Comparison of ENCODE assay signal across 6 fruit fly cellular contexts in the genomic region with DNA sequence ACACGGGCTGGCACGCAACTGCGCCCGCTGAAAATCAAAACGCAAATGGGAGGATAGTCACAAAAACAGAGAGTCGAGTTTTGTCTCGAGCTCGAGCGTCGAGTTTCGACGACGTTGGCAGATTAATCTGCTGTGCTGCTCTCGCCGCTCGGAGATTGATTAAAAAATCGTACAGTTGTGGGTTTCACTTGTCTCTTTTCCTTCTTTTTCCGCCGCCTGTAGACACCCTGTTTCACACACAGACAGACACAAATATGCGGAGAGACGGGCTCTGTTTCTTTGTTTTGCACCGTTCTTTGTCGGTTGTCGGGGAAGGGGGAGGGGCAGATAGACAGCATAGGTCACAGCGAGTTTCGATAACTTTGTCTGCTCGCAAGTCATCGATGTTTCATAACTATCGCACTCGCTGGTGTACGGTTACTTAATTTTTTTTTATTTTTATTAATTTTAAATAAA.
TF ChIP-seq lines count a peak whose summit lies in the region.

A gene (minus strand): TSS at position 51 of the 456 bp plus-strand sequence.

- TF ChIP-seq CTCF in whole organism, embryonic (GFP tag; optimal IDR thresholded peaks at IDR 0.05; lab: Kevin White, UChicago) = no peak

TF ChIP-seq in whole organism, 6 proteins besides CTCF, POLR2A, EP300 and RAD21:
- TF ChIP-seq psq (optimal IDR thresholded peaks at IDR 0.05; lab: Kevin White, UChicago) (no peak), Dll (optimal IDR thresholded peaks at IDR 0.05; lab: Kevin White, UChicago) (peak; percentile 39), pan (optimal IDR thresholded peaks at IDR 0.05; lab: Kevin White, UChicago) (no peak)

TF ChIP-seq in whole organism, adult, 20 proteins besides CTCF, POLR2A, EP300 and RAD21 (continues in another document):
- TF ChIP-seq ovo (GFP tag; optimal IDR thresholded peaks at IDR 0.05; lab: Kevin White, UChicago) (peak; percentile 6), Clk (GFP tag; optimal IDR thresholded peaks at IDR 0.05; lab: Kevin White, UChicago) (no peak), Hr96 (GFP tag; optimal IDR thresholded peaks at IDR 0.05; lab: Kevin White, UChicago) (no peak), Mnt (GFP tag; optimal IDR thresholded peaks at IDR 0.05; lab: Kevin White, UChicago) (peak; percentile 16), CG11617 (GFP tag; optimal IDR thresholded peaks at IDR 0.05; lab: Kevin White, UChicago) (peak; percentile 27), cnc (optimal IDR thresholded peaks at IDR 0.05; lab: Kevin White, UChicago) (no peak), bab1 (GFP tag; optimal IDR thresholded peaks at IDR 0.05; lab: Kevin White, UChicago) (peak; percentile 76), kay (GFP tag; lab: Kevin White, UChicago; ENCODE audit: borderline replicate concordance) (no peak), CG7045 (GFP tag; optimal IDR thresholded peaks at IDR 0.05; lab: Kevin White, UChicago) (no peak), CG5204 (GFP tag; optimal IDR thresholded peaks at IDR 0.05; lab: Kevin White, UChicago) (no peak), CG1620 (GFP tag; optimal IDR thresholded peaks at IDR 0.05; lab: Kevin White, UChicago) (no peak), pad (GFP tag; optimal IDR thresholded peaks at IDR 0.05; lab: Kevin White, UChicago) (peak; percentile 91), cic (GFP tag; optimal IDR thresholded peaks at IDR 0.05; lab: Kevin White, UChicago) (no peak), toe (GFP tag; optimal IDR thresholded peaks at IDR 0.05; lab: Kevin White, UChicago) (no peak), CG12768 (GFP tag; optimal IDR thresholded peaks at IDR 0.05; lab: Kevin White, UChicago) (no peak), CG14711 (tag; optimal IDR thresholded peaks at IDR 0.05; lab: Kevin White, UChicago) (peak; percentile 6), CG7101 (tag; optimal IDR thresholded peaks at IDR 0.05; lab: Kevin White, UChicago) (no peak)

TF ChIP-seq in whole organism, embryonic, 481 proteins besides CTCF, POLR2A, EP300 and RAD21 (continues in another document):
- no peak for TF ChIP-seq CG4707 (GFP tag; optimal IDR thresholded peaks at IDR 0.05; lab: Kevin White, UChicago)
- TF ChIP-seq CG13775 (GFP tag; optimal IDR thresholded peaks at IDR 0.05; lab: Kevin White, UChicago) = peak; percentile 11
- TF ChIP-seq kni (GFP tag; optimal IDR thresholded peaks at IDR 0.05; lab: Kevin White, UChicago) = peak; percentile 52
- peak; percentile 40; the same call in 1 of the 2 replicates for TF ChIP-seq MBD-R2 (GFP tag; IDR thresholded peaks at IDR 0.05; lab: Robert Waterston, UW)
- peak; percentile 55; the same call in 1 of the 3 replicates for TF ChIP-seq zen2 (GFP tag; IDR thresholded peaks at IDR 0.05; lab: Robert Waterston, UW; ENCODE audit: partially characterized antibody)
- TF ChIP-seq Drgx (GFP tag; IDR thresholded peaks at IDR 0.05; lab: Robert Waterston, UW) = peak; percentile 79
- TF ChIP-seq Xbp1 (GFP tag; optimal IDR thresholded peaks at IDR 0.05; lab: Kevin White, UChicago) = peak; percentile 8
- TF ChIP-seq psq (GFP tag; optimal IDR thresholded peaks at IDR 0.05; lab: Kevin White, UChicago) = peak; percentile 17
- TF ChIP-seq Med (GFP tag; lab: Kevin White, UChicago) = peak; percentile 87
- TF ChIP-seq sens (GFP tag; lab: Kevin White, UChicago) = peak; percentile 84
- TF ChIP-seq CG7928 (GFP tag; optimal IDR thresholded peaks at IDR 0.05; lab: Kevin White, UChicago) = no peak
- TF ChIP-seq CG8388 (GFP tag; optimal IDR thresholded peaks at IDR 0.05; lab: Kevin White, UChicago) = no peak
- TF ChIP-seq Trl (optimal IDR thresholded peaks at IDR 0.05; lab: Kevin White, UChicago) = peak; percentile 26 to 52
- TF ChIP-seq Trl (GFP tag; optimal IDR thresholded peaks at IDR 0.05; lab: Kevin White, UChicago) = no peak
- TF ChIP-seq HmgZ (tag; optimal IDR thresholded peaks at IDR 0.05; lab: Kevin White, UChicago) = peak; percentile 12
- TF ChIP-seq Side (GFP tag; optimal IDR thresholded peaks at IDR 0.05; lab: Kevin White, UChicago) = peak; percentile 9
- TF ChIP-seq hth (optimal IDR thresholded peaks at IDR 0.05; lab: Kevin White, UChicago) = no peak

TF ChIP-seq in whole organism, prepupa, 60 proteins besides CTCF, POLR2A, EP300 and RAD21 (continues in another document):
- no peak for TF ChIP-seq CG3919 (GFP tag; optimal IDR thresholded peaks at IDR 0.05; lab: Kevin White, UChicago)
- no peak for TF ChIP-seq net (GFP tag; optimal IDR thresholded peaks at IDR 0.05; lab: Kevin White, UChicago)
- no peak for TF ChIP-seq acj6 (GFP tag; optimal IDR thresholded peaks at IDR 0.05; lab: Kevin White, UChicago)
- peak; percentile 64 for TF ChIP-seq CG3032 (tag; optimal IDR thresholded peaks at IDR 0.05; lab: Kevin White, UChicago)
- peak; percentile 8 for TF ChIP-seq CG11762 (GFP tag; optimal IDR thresholded peaks at IDR 0.05; lab: Kevin White, UChicago; ENCODE audit: insufficient read depth)
- TF ChIP-seq CG31627 (GFP tag; optimal IDR thresholded peaks at IDR 0.05; lab: Kevin White, UChicago) = no peak
- no peak for TF ChIP-seq Hr4 (GFP tag; optimal IDR thresholded peaks at IDR 0.05; lab: Kevin White, UChicago)
- TF ChIP-seq OdsH (GFP tag; optimal IDR thresholded peaks at IDR 0.05; lab: Kevin White, UChicago) = no peak
- peak; percentile 83 for TF ChIP-seq CG6808 (GFP tag; optimal IDR thresholded peaks at IDR 0.05; lab: Kevin White, UChicago)
- no peak for TF ChIP-seq CG6854 (GFP tag; optimal IDR thresholded peaks at IDR 0.05; lab: Kevin White, UChicago)
- peak; percentile 32 for TF ChIP-seq fd59A (GFP tag; optimal IDR thresholded peaks at IDR 0.05; lab: Kevin White, UChicago)
- peak; percentile 29 for TF ChIP-seq topi (GFP tag; optimal IDR thresholded peaks at IDR 0.05; lab: Kevin White, UChicago)
- TF ChIP-seq Hr38 (GFP tag; optimal IDR thresholded peaks at IDR 0.05; lab: Kevin White, UChicago) = no peak
- TF ChIP-seq CG32006 (GFP tag; optimal IDR thresholded peaks at IDR 0.05; lab: Kevin White, UChicago) = no peak
- peak; percentile 16 for TF ChIP-seq CG34406 (GFP tag; optimal IDR thresholded peaks at IDR 0.05; lab: Kevin White, UChicago)
- peak; percentile 87 for TF ChIP-seq dsx (GFP tag; optimal IDR thresholded peaks at IDR 0.05; lab: Kevin White, UChicago; ENCODE audit: poor library complexity, severe bottlenecking)
- TF ChIP-seq svp (GFP tag; lab: Kevin White, UChicago) = peak; percentile 99
- TF ChIP-seq CG10631 (GFP tag; optimal IDR thresholded peaks at IDR 0.05; lab: Kevin White, UChicago) = no peak

TF ChIP-seq in whole organism, pupa, 21 proteins besides CTCF, POLR2A, EP300 and RAD21 (continues in another document):
- TF ChIP-seq CG9948 (tag; optimal IDR thresholded peaks at IDR 0.05; lab: Kevin White, UChicago) (peak; percentile 38), Snoo (tag; optimal IDR thresholded peaks at IDR 0.05; lab: Kevin White, UChicago) (peak; percentile 48), D1 (tag; optimal IDR thresholded peaks at IDR 0.05; lab: Kevin White, UChicago) (no peak), CG8159 (tag; optimal IDR thresholded peaks at IDR 0.05; lab: Kevin White, UChicago) (peak; percentile 67), CG10348 (GFP tag; IDR thresholded peaks at IDR 0.05; lab: Robert Waterston, UW) (no peak), Pif1A (GFP tag; optimal IDR thresholded peaks at IDR 0.05; lab: Kevin White, UChicago) (peak; percentile 81), CG4496 (GFP tag; IDR thresholded peaks at IDR 0.05; lab: Robert Waterston, UW) (peak; percentile 92), CG15710 (tag; optimal IDR thresholded peaks at IDR 0.05; lab: Kevin White, UChicago) (peak; percentile 73), rn (GFP tag; IDR thresholded peaks at IDR 0.05; lab: Robert Waterston, UW) (peak; percentile 42; the same call in 1 of the 2 replicates), CG12605 (GFP tag; IDR thresholded peaks at IDR 0.05; lab: Robert Waterston, UW) (peak; percentile 78), EcR (GFP tag; optimal IDR thresholded peaks at IDR 0.05; lab: Kevin White, UChicago) (peak; percentile 85), CG8301 (tag; optimal IDR thresholded peaks at IDR 0.05; lab: Kevin White, UChicago) (no peak), CG13204 (GFP tag; optimal IDR thresholded peaks at IDR 0.05; lab: Kevin White, UChicago) (peak; percentile 91), CG32121 (GFP tag; IDR thresholded peaks at IDR 0.05; lab: Robert Waterston, UW) (peak; percentile 62; the same call in 1 of the 2 replicates), CG17806 (tag; optimal IDR thresholded peaks at IDR 0.05; lab: Kevin White, UChicago) (peak; percentile 53), CG34367 (tag; optimal IDR thresholded peaks at IDR 0.05; lab: Kevin White, UChicago) (peak; percentile 76), fd96Ca (GFP tag; IDR thresholded peaks at IDR 0.05; lab: Robert Waterston, UW) (peak; percentile 71), gl (tag; optimal IDR thresholded peaks at IDR 0.05; lab: Kevin White, UChicago) (peak; percentile 93), Ets98B (GFP tag; IDR thresholded peaks at IDR 0.05; lab: Robert Waterston, UW) (peak; percentile 76)

TF ChIP-seq in whole organism, wandering third instar larva, 38 proteins besides CTCF, POLR2A, EP300 and RAD21 (continues in another document):
- TF ChIP-seq tai (GFP tag; optimal IDR thresholded peaks at IDR 0.05; lab: Kevin White, UChicago) (no peak), dsf (GFP tag; optimal IDR thresholded peaks at IDR 0.05; lab: Kevin White, UChicago; ENCODE audit: borderline replicate concordance) (no peak), sv (GFP tag; optimal IDR thresholded peaks at IDR 0.05; lab: Kevin White, UChicago) (no peak), CG9705 (GFP tag; optimal IDR thresholded peaks at IDR 0.05; lab: Kevin White, UChicago) (no peak), br (GFP tag; optimal IDR thresholded peaks at IDR 0.05; lab: Kevin White, UChicago) (peak; percentile 2), Sp1 (GFP tag; optimal IDR thresholded peaks at IDR 0.05; lab: Kevin White, UChicago) (no peak), CrebA (GFP tag; optimal IDR thresholded peaks at IDR 0.05; lab: Kevin White, UChicago; ENCODE audit: borderline replicate concordance) (no peak), Hr78 (GFP tag; optimal IDR thresholded peaks at IDR 0.05; lab: Kevin White, UChicago) (no peak), OdsH (GFP tag; optimal IDR thresholded peaks at IDR 0.05; lab: Kevin White, UChicago) (no peak), lola (GFP tag; optimal IDR thresholded peaks at IDR 0.05; lab: Kevin White, UChicago) (no peak), Myc (optimal IDR thresholded peaks at IDR 0.05; lab: Kevin White, UChicago) (no peak), dl (GFP tag; optimal IDR thresholded peaks at IDR 0.05; lab: Kevin White, UChicago; ENCODE audit: insufficient read depth in 1 of 2, partially characterized antibody in 2 of 2) (peak; percentile 45 to 53), fru (GFP tag; optimal IDR thresholded peaks at IDR 0.05; lab: Kevin White, UChicago) (no peak), dmrt93B (GFP tag; optimal IDR thresholded peaks at IDR 0.05; lab: Kevin White, UChicago) (no peak), psq (GFP tag; optimal IDR thresholded peaks at IDR 0.05; lab: Kevin White, UChicago) (peak; percentile 58), Vsx2 (GFP tag; optimal IDR thresholded peaks at IDR 0.05; lab: Kevin White, UChicago; ENCODE audit: partially characterized antibody) (peak; percentile 94), Dif (GFP tag; optimal IDR thresholded peaks at IDR 0.05; lab: Kevin White, UChicago; ENCODE audit: partially characterized antibody) (peak; percentile 90), Abd-B (GFP tag; optimal IDR thresholded peaks at IDR 0.05; lab: Kevin White, UChicago) (no peak), foxo (GFP tag; optimal IDR thresholded peaks at IDR 0.05; lab: Kevin White, UChicago) (no peak), jim (GFP tag; optimal IDR thresholded peaks at IDR 0.05; lab: Kevin White, UChicago) (peak; percentile 60)
